Fruit fly (Drosophila melanogaster) whole organism, embryonic: ENCODE measurements around the gene CG4467.

ENCODE experiments used
- CG1024 ChIP-seq: fragments of 200-800 bp; sonication (Bioruptor generic); IDR thresholded peaks from 2 replicates; pipeline ENCODE4 v1.3.6; 2022; ENCODE audit warnings: missing biosample characterization, missing genetic modification characterization
- CG12219 ChIP-seq: fragments of 200-800 bp; sonication (Bioruptor generic); optimal IDR thresholded peaks from 3 replicates; lab custom pipeline; 2018; ENCODE audit warnings: missing biosample characterization, mild to moderate bottlenecking, missing genetic modification characterization
- CG12744 ChIP-seq: fragments of 200-800 bp; sonication (Bioruptor generic); optimal IDR thresholded peaks from 2 replicates; lab custom pipeline; 2016; ENCODE audit warnings: missing biosample characterization, missing genetic modification characterization
- CG13894 ChIP-seq: fragments of 200-800 bp; sonication (Bioruptor generic); optimal IDR thresholded peaks from 3 replicates; lab custom pipeline; 2018; ENCODE audit warnings: missing biosample characterization, mild to moderate bottlenecking, missing genetic modification characterization, moderate library complexity
- CG15514 ChIP-seq: fragments of 200-800 bp; sonication (Bioruptor generic); optimal IDR thresholded peaks from 3 replicates; lab custom pipeline; 2017; ENCODE audit warnings: missing biosample characterization, missing genetic modification characterization, mild to moderate bottlenecking, moderate library complexity, missing genetic modification reagents
- CG16779 ChIP-seq: fragments of 200-800 bp; sonication (Bioruptor generic); IDR thresholded peaks from 2 replicates; pipeline ENCODE4 v1.3.6; 2022; ENCODE audit warnings: missing biosample characterization, missing genetic modification characterization
- CG17385 ChIP-seq: fragments of 200-800 bp; sonication (Bioruptor generic); optimal IDR thresholded peaks from 3 replicates; lab custom pipeline; 2018; ENCODE audit warnings: missing biosample characterization, mild to moderate bottlenecking, missing genetic modification characterization
- CG18599 ChIP-seq: fragments of 200-800 bp; sonication (Bioruptor generic); optimal IDR thresholded peaks from 3 replicates; lab custom pipeline; 2017; ENCODE audit warnings: missing biosample characterization, missing genetic modification characterization, mild to moderate bottlenecking, moderate library complexity, missing genetic modification reagents
- CG18764 ChIP-seq: fragments of 200-800 bp; sonication (Bioruptor generic); optimal IDR thresholded peaks from 3 replicates; lab custom pipeline; 2016; ENCODE audit warnings: missing biosample characterization, missing genetic modification characterization
- CG2678 ChIP-seq: fragments of 200-800 bp; sonication (Bioruptor generic); optimal IDR thresholded peaks from 3 replicates; lab custom pipeline; 2019; ENCODE audit warnings: missing biosample characterization, mild to moderate bottlenecking, missing genetic modification characterization, moderate library complexity
- CG32532 ChIP-seq: fragments of 200-800 bp; sonication (Bioruptor generic); IDR thresholded peaks from 2 replicates; pipeline ENCODE4 v1.3.6; 2022; ENCODE audit warnings: missing biosample characterization, missing genetic modification characterization
- CG34224 ChIP-seq: fragments of 200-800 bp; sonication (Bioruptor generic); IDR thresholded peaks from 3 replicates; pipeline ENCODE4 v1.3.6; 2022; ENCODE audit warnings: missing biosample characterization, missing genetic modification characterization; ENCODE audit not compliant: partially characterized antibody
- CG34376 ChIP-seq: fragments of 200-800 bp; sonication (Bioruptor generic); optimal IDR thresholded peaks from 2 replicates; lab custom pipeline; 2018; ENCODE audit warnings: missing biosample characterization, mild to moderate bottlenecking, missing genetic modification characterization
- CG3847 ChIP-seq: fragments of 200-800 bp; sonication (Bioruptor generic); IDR thresholded peaks from 2 replicates; pipeline ENCODE4 v1.3.6; 2022; ENCODE audit warnings: missing biosample characterization, missing genetic modification characterization
- CG4328 ChIP-seq: fragments of 200-800 bp; sonication (Bioruptor generic); optimal IDR thresholded peaks from 3 replicates; lab custom pipeline; 2017; ENCODE audit warnings: missing biosample characterization, missing genetic modification reagents, missing genetic modification characterization
- CG6854 ChIP-seq: fragments of 200-800 bp; sonication (Bioruptor generic); optimal IDR thresholded peaks from 3 replicates; lab custom pipeline; 2017; ENCODE audit warnings: missing biosample characterization, mild to moderate bottlenecking, missing genetic modification characterization
- CG7928 ChIP-seq: fragments of 200-800 bp; sonication (Bioruptor generic); optimal IDR thresholded peaks from 2 replicates; lab custom pipeline; 2017; ENCODE audit warnings: missing biosample characterization, mild to moderate bottlenecking, missing genetic modification characterization
- D19A ChIP-seq: fragments of 200-800 bp; optimal IDR thresholded peaks from 3 replicates; lab custom pipeline; 2019; ENCODE audit warnings: missing biosample characterization, mild to moderate bottlenecking, missing genetic modification characterization, moderate library complexity
- Deaf1 ChIP-seq: fragments of 200-800 bp; optimal IDR thresholded peaks from 3 replicates; lab custom pipeline; 2019; ENCODE audit warnings: missing biosample characterization, mild to moderate bottlenecking, missing genetic modification characterization, moderate library complexity
- Doc3 ChIP-seq: fragments of 200-800 bp; sonication (Bioruptor generic); IDR thresholded peaks from 3 replicates; pipeline ENCODE4 v1.3.6; 2022; ENCODE audit warnings: missing biosample characterization, missing genetic modification characterization; ENCODE audit not compliant: partially characterized antibody
- HmgZ ChIP-seq: fragments of 200-800 bp; sonication (Bioruptor generic); optimal IDR thresholded peaks from 2 replicates; lab custom pipeline; 2018; ENCODE audit warnings: missing biosample characterization, mild to moderate bottlenecking, missing genetic modification characterization
- NFAT ChIP-seq: fragments of 200-800 bp; sonication (Bioruptor generic); IDR thresholded peaks from 2 replicates; pipeline ENCODE4 v1.3.6; 2022; ENCODE audit warnings: missing biosample characterization, missing genetic modification characterization
- Nf-YC ChIP-seq: fragments of 200-800 bp; optimal IDR thresholded peaks from 3 replicates; lab custom pipeline; 2019; ENCODE audit warnings: missing biosample characterization, mild to moderate bottlenecking, missing genetic modification characterization, moderate library complexity
- TFAM ChIP-seq: fragments of 200-800 bp; sonication (Bioruptor generic); optimal IDR thresholded peaks from 2 replicates; lab custom pipeline; 2017; ENCODE audit warnings: missing biosample characterization, missing genetic modification characterization, inconsistent platforms
- Vsx1 ChIP-seq: fragments of 200-800 bp; sonication (Bioruptor generic); optimal IDR thresholded peaks from 2 replicates; lab custom pipeline; 2017; ENCODE audit warnings: missing biosample characterization, mild to moderate bottlenecking, missing genetic modification characterization, missing genetic modification reagents
- aop ChIP-seq: fragments of 200-800 bp; sonication (Bioruptor generic); IDR thresholded peaks from 2 replicates; pipeline ENCODE4 v1.3.6; 2022; ENCODE audit warnings: missing biosample characterization, missing genetic modification characterization
- ara ChIP-seq: fragments of 200-800 bp; sonication (Bioruptor generic); IDR thresholded peaks from 2 replicates; pipeline ENCODE4 v1.3.6; 2022; ENCODE audit warnings: missing biosample characterization, missing genetic modification characterization
- caup ChIP-seq: fragments of 200-800 bp; sonication (Bioruptor generic); optimal IDR thresholded peaks from 3 replicates; lab custom pipeline; 2017; ENCODE audit warnings: missing biosample characterization, mild to moderate bottlenecking, missing genetic modification characterization, moderate library complexity; ENCODE audit not compliant: severe bottlenecking
- crp ChIP-seq, 2 experiments: fragments of 200-800 bp; sonication (Bioruptor generic); optimal IDR thresholded peaks; 2 replicates in 1 of 2; 3 replicates in 1 of 2; lab custom pipeline; 2017; ENCODE audit warnings: missing biosample characterization in 2 of 2, missing genetic modification characterization in 2 of 2, mild to moderate bottlenecking in 1 of 2, moderate library complexity in 1 of 2
- dmrt99B ChIP-seq: fragments of 200-800 bp; sonication (Bioruptor generic); optimal IDR thresholded peaks from 2 replicates; lab custom pipeline; 2018; ENCODE audit warnings: missing biosample characterization, mild to moderate bottlenecking, missing genetic modification characterization, moderate library complexity
- dysf ChIP-seq: fragments of 200-800 bp; sonication (Bioruptor generic); IDR thresholded peaks from 3 replicates; pipeline ENCODE4 v1.3.6; 2022; ENCODE audit warnings: missing biosample characterization, missing genetic modification characterization
- gce ChIP-seq: fragments of 200-800 bp; sonication (Bioruptor generic); IDR thresholded peaks from 3 replicates; pipeline ENCODE4 v1.3.6; 2022; ENCODE audit warnings: missing biosample characterization, missing genetic modification characterization
- gfzf ChIP-seq: fragments of 200-800 bp; sonication (Bioruptor generic); optimal IDR thresholded peaks from 2 replicates; lab custom pipeline; 2016; ENCODE audit warnings: missing biosample characterization, mild to moderate bottlenecking, missing genetic modification characterization, moderate library complexity
- gt ChIP-seq: fragments of 200-800 bp; sonication (Bioruptor generic); IDR thresholded peaks from 2 replicates; pipeline ENCODE4 v1.3.6; 2022; ENCODE audit warnings: missing biosample characterization, missing genetic modification characterization
- hbn ChIP-seq: fragments of 200-800 bp; sonication (Bioruptor generic); IDR thresholded peaks from 2 replicates; pipeline ENCODE4 v1.3.6; 2022; ENCODE audit warnings: missing biosample characterization, missing genetic modification characterization; ENCODE audit not compliant: partially characterized antibody
- kni ChIP-seq: fragments of 200-800 bp; sonication (Bioruptor generic); optimal IDR thresholded peaks from 3 replicates; lab custom pipeline; 2017; ENCODE audit warnings: mild to moderate bottlenecking, missing biosample characterization, missing genetic modification reagents, missing genetic modification characterization
- knrl ChIP-seq: fragments of 200-800 bp; sonication (Bioruptor generic); IDR thresholded peaks from 3 replicates; pipeline ENCODE4 v1.3.6; 2022; ENCODE audit warnings: missing biosample characterization, missing genetic modification characterization; ENCODE audit not compliant: partially characterized antibody
- lab ChIP-seq: fragments of 200-800 bp; sonication (Bioruptor generic); optimal IDR thresholded peaks from 3 replicates; lab custom pipeline; 2017; ENCODE audit warnings: missing biosample characterization, missing genetic modification characterization, mild to moderate bottlenecking, moderate library complexity, missing genetic modification reagents
- oc ChIP-seq: fragments of 200-800 bp; sonication (Bioruptor generic); optimal IDR thresholded peaks from 2 replicates; lab custom pipeline; 2018; ENCODE audit warnings: missing biosample characterization, mild to moderate bottlenecking, missing genetic modification characterization, moderate library complexity
- pros ChIP-seq: fragments of 200-800 bp; sonication (Bioruptor generic); optimal IDR thresholded peaks from 3 replicates; lab custom pipeline; 2019; ENCODE audit warnings: missing biosample characterization, mild to moderate bottlenecking, missing genetic modification characterization, moderate library complexity
- salm ChIP-seq: fragments of 200-800 bp; sonication (Bioruptor generic); optimal IDR thresholded peaks from 2 replicates; lab custom pipeline; 2018; ENCODE audit warnings: missing biosample characterization, mild to moderate bottlenecking, missing genetic modification characterization
- so ChIP-seq: fragments of 200-800 bp; sonication (Bioruptor generic); IDR thresholded peaks from 3 replicates; pipeline ENCODE4 v1.3.6; 2022; ENCODE audit warnings: missing biosample characterization, missing genetic modification characterization
- sr ChIP-seq: fragments of 200-800 bp; sonication (Bioruptor generic); IDR thresholded peaks from 3 replicates; pipeline ENCODE4 v1.3.6; 2022; ENCODE audit warnings: missing biosample characterization, missing genetic modification characterization
- tap ChIP-seq: fragments of 200-800 bp; optimal IDR thresholded peaks from 3 replicates; lab custom pipeline; 2019; ENCODE audit warnings: missing biosample characterization, mild to moderate bottlenecking, missing genetic modification characterization, moderate library complexity
- vvl ChIP-seq: fragments of 200-800 bp; sonication (Bioruptor generic); IDR thresholded peaks from 2 replicates; pipeline ENCODE4 v1.3.6; 2022; ENCODE audit warnings: missing biosample characterization, missing genetic modification characterization
- wdn ChIP-seq: fragments of 200-800 bp; sonication (Bioruptor generic); IDR thresholded peaks from 2 replicates; pipeline ENCODE4 v1.3.6; 2022; ENCODE audit warnings: missing biosample characterization, missing genetic modification characterization
- z ChIP-seq: fragments of 200-800 bp; sonication (Bioruptor generic); IDR thresholded peaks from 3 replicates; pipeline ENCODE4 v1.3.6; 2022; ENCODE audit warnings: missing biosample characterization, missing genetic modification characterization
- zen2 ChIP-seq: fragments of 200-800 bp; sonication (Bioruptor generic); IDR thresholded peaks from 3 replicates; pipeline ENCODE4 v1.3.6; 2022; ENCODE audit warnings: missing biosample characterization, missing genetic modification characterization; ENCODE audit not compliant: partially characterized antibody

CG4467 gene

dm6 chr3R:23226521-23227039, 22.1 kb downstream of the CG4467 start, which contains the start of gene cnc (continued):
- TF ChIP-seq CG34224 (GFP tag; lab: Robert Waterston, UW) (peak; percentile 63; the same call in 2 of the 3 replicates), Nf-YC (tag; lab: Kevin White, UChicago) (peak; percentile 77), aop (no peak), CG12219 (peak; percentile 26), lab (GFP tag; lab: Kevin White, UChicago) (peak; percentile 61), z (GFP tag; lab: Robert Waterston, UW) (no peak), dmrt99B (tag; lab: Kevin White, UChicago) (peak; percentile 34), CG3847 (GFP tag; lab: Robert Waterston, UW) (0 out of 2 replicates have a peak, but pooled peaks have one; percentile 10), CG34376 (GFP tag; lab: Kevin White, UChicago) (peak; percentile 92), CG18764 (GFP tag; lab: Kevin White, UChicago) (no peak), gfzf (no peak), CG17385 (GFP tag; lab: Kevin White, UChicago) (peak; percentile 42), dysf (GFP tag; lab: Robert Waterston, UW) (peak; percentile 9; the same call in 1 of the 3 replicates), vvl (GFP tag; lab: Robert Waterston, UW) (peak; percentile 70; the same call in 1 of the 2 replicates), CG6854 (GFP tag; lab: Kevin White, UChicago) (peak; percentile 16), hbn (GFP tag; lab: Robert Waterston, UW) (peak; percentile 19; the same call in 1 of the 2 replicates), so (peak; percentile 79; the same call in 2 of the 3 replicates), CG15514 (GFP tag; lab: Kevin White, UChicago) (peak; percentile 44), wdn (peak; percentile 6; the same call in 1 of the 2 replicates), CG12744 (GFP tag; lab: Kevin White, UChicago) (no peak), CG16779 (peak; percentile 63; the same call in 1 of the 2 replicates), crp (GFP tag; optimal IDR thresholded peaks at IDR 0.05; lab: Kevin White, UChicago) (peak in 1 of 2 experiments; percentile 80), zen2 (GFP tag; lab: Robert Waterston, UW) (peak; percentile 80), Doc3 (GFP tag; lab: Robert Waterston, UW) (peak; percentile 44; the same call in 1 of the 3 replicates), CG2678 (tag; lab: Kevin White, UChicago) (peak; percentile 23), tap (tag; lab: Kevin White, UChicago) (no peak), gce (GFP tag; lab: Robert Waterston, UW) (peak; percentile 72; the same call in 1 of the 3 replicates), salm (peak; percentile 15), caup (peak; percentile 21), ara (0 out of 2 replicates have a peak, but pooled peaks have one; percentile 25), CG4328 (GFP tag; lab: Kevin White, UChicago) (peak; percentile 4), CG18599 (peak; percentile 46), oc (tag; lab: Kevin White, UChicago) (peak; percentile 25), CG13894 (tag; lab: Kevin White, UChicago) (peak; percentile 57), TFAM (no peak), gt (no peak), pros (GFP tag; lab: Kevin White, UChicago) (no peak), NFAT (GFP tag; lab: Robert Waterston, UW) (0 out of 2 replicates have a peak, but pooled peaks have one; percentile 40), CG32532 (GFP tag; lab: Robert Waterston, UW) (peak; percentile 74; the same call in 1 of the 2 replicates), CG7928 (peak; percentile 24), CG1024 (GFP tag; lab: Robert Waterston, UW) (0 out of 2 replicates have a peak, but pooled peaks have one; percentile 34), D19A (tag; lab: Kevin White, UChicago) (peak; percentile 1), knrl (GFP tag; lab: Robert Waterston, UW) (0 out of 3 replicates have a peak, but pooled peaks have one; percentile 17), Deaf1 (tag; lab: Kevin White, UChicago) (peak; percentile 76), sr (GFP tag; lab: Robert Waterston, UW) (no peak; the same call in 2 of the 3 replicates), kni (peak; percentile 38), HmgZ (peak; percentile 51), Vsx1 (GFP tag; lab: Kevin White, UChicago) (no peak)
